Worm (Caenorhabditis elegans) whole organism, L3 larva: ENCODE results near the gene Y43F8B.10.

Experiments
- ZK546.5 ChIP-seq: sonication (generic microtip); optimal IDR thresholded peaks from 2 replicates; lab custom pipeline; 2017; ENCODE audit warnings: missing biosample characterization, missing genetic modification characterization
- aly-2 ChIP-seq: fragments of 150-350 bp; optimal IDR thresholded peaks from 2 replicates; lab custom pipeline; 2014; ENCODE audit warnings: missing biosample characterization, missing genetic modification characterization
- ceh-9 ChIP-seq: sonication (generic microtip); optimal IDR thresholded peaks from 2 replicates; lab custom pipeline; 2018; ENCODE audit warnings: missing biosample characterization, missing genetic modification characterization
- daf-12 ChIP-seq: fragments of 150-350 bp; optimal IDR thresholded peaks from 2 replicates; lab custom pipeline; 2014; ENCODE audit warnings: missing biosample characterization, missing genetic modification reagents, missing genetic modification characterization
- nhr-28 ChIP-seq: fragments of 150-350 bp; optimal IDR thresholded peaks from 2 replicates; lab custom pipeline; 2014; ENCODE audit warnings: missing biosample characterization, missing genetic modification characterization
- pha-4 ChIP-seq: fragments of 150-350 bp; optimal IDR thresholded peaks from 2 replicates; lab custom pipeline; 2014; ENCODE audit warnings: missing biosample characterization, missing genetic modification reagents, missing genetic modification characterization

DNA sequence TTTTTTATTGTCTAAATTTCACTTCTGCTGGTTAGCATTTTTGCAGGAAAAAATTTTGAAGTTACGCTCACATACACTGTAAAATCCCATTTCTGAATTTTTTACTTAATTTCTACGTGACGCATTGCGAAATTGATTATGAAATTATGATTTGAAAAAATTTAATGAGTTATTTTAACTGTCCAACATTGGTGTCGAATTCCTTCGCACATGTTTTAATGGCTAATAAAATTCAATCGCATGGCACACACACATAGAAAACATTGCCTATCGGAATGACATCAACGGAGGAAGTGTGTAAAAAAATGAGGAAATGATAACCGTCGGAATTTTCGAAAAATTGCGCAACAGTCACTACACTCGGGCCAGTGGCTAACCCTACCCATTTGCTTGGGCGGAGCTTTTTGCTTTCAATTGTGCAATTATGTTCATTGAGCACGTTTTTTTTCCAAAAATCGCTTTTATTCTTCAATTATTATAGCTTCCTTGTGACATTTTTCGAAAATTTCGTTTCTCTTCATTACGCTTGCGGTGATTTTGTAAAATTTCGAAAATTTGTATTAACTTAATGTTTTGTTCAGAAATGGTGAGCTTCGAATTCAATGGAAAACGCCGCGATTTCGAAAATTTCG, 40.3 kb upstream of the Y43F8B.10 start, which contains the start of gene C25F9.16:
- TF ChIP-seq daf-12 (tag; lab: Kevin White, UChicago) (no peak), aly-2 (tag; lab: Kevin White, UChicago) (no peak), pha-4 (tag; lab: Kevin White, UChicago) (no peak), nhr-28 (no peak), ceh-9 (tag; lab: Kevin White, UChicago) (no peak), ZK546.5 (tag; lab: Kevin White, UChicago) (no peak)
